Fruit fly (Drosophila melanogaster): Measurements from ENCODE around the gene Hsp26.
A peak's percentile ranks its signal among the peaks of the same experiment; 100 is the strongest.

Gene Hsp26

DNA sequence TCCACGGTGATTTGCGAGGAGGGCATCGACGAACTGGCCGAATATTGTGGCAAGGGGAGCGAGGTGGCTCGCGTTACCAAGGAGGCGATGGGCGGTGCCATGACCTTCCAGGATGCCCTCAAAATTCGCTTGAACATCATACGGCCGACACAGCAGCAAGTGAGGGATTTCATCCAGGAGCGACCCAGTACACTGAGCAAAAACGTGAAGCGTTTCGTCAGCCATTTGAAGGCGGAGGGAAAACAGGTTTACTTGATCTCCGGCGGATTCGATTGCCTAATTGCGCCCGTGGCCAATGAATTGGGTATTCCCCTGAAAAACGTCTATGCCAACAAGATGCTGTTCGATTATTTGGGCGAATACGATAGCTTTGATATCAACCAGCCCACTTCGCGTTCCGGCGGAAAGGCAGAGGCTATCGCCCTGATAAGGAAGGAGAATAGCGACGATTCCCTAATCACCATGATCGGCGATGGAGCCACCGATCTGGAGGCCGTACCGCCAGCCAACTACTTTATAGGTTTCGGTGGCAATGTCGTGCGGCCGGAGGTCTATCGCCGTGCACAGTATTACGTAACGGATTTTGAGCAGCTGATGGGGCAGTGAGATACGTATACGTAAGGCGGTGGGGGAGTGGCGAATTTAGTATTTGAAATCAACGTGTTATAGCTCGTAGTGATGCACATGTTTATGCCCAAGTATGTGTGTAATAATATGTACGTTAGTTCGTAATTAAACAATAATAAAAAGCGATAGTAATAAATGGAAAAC lies 46.7 kb upstream of the Hsp26 start (continued):
- TF ChIP-seq Hr51 (GFP tag; optimal IDR thresholded peaks at IDR 0.05) = peak in 1 of 2 experiments; percentile 0
- no peak for TF ChIP-seq CG17186 (GFP tag; optimal IDR thresholded peaks at IDR 0.05)
- TF ChIP-seq CG34376 (GFP tag; optimal IDR thresholded peaks at IDR 0.05) = peak; percentile 57
- no peak for TF ChIP-seq CG4328 (GFP tag; optimal IDR thresholded peaks at IDR 0.05)
- peak; percentile 79 for TF ChIP-seq sug (tag; optimal IDR thresholded peaks at IDR 0.05)
- TF ChIP-seq BEAF-32 (GFP tag; optimal IDR thresholded peaks at IDR 0.05) = peak; percentile 8
- TF ChIP-seq Med (GFP tag) = peak; percentile 69
- TF ChIP-seq YL-1 (GFP tag; optimal IDR thresholded peaks at IDR 0.05) = no peak
- peak; percentile 4 for TF ChIP-seq abd-A (tag; optimal IDR thresholded peaks at IDR 0.05)
- no peak for TF ChIP-seq trem (tag; optimal IDR thresholded peaks at IDR 0.05)
- no peak for TF ChIP-seq fd3F (GFP tag; optimal IDR thresholded peaks at IDR 0.05)
- TF ChIP-seq CG14860 (GFP tag; IDR thresholded peaks at IDR 0.05; ENCODE audit: partially characterized antibody) = no peak
- TF ChIP-seq MESR4 (GFP tag; optimal IDR thresholded peaks at IDR 0.05) = peak; percentile 38
- no peak for TF ChIP-seq CG17612 (GFP tag; IDR thresholded peaks at IDR 0.05)
- TF ChIP-seq Stat92E (GFP tag; optimal IDR thresholded peaks at IDR 0.05) = no peak

dm6 chr3L:9422636-9423419 lies 45.6 kb upstream of the Hsp26 start, which contains the start of gene aay:
aay (plus strand) TSS chr3L:9423253.
- TF ChIP-seq Gug (GFP tag; IDR thresholded peaks at IDR 0.05) = peak; percentile 97
- TF ChIP-seq Drgx (GFP tag; IDR thresholded peaks at IDR 0.05) = peak; percentile 98
- TF ChIP-seq wek (GFP tag; optimal IDR thresholded peaks at IDR 0.05) = peak; percentile 92
- TF ChIP-seq CG17328 (GFP tag; IDR thresholded peaks at IDR 0.05) = peak; percentile 99
- TF ChIP-seq CG6765 (GFP tag; optimal IDR thresholded peaks at IDR 0.05) = peak; percentile 98
- TF ChIP-seq amos (GFP tag; IDR thresholded peaks at IDR 0.05; ENCODE audit: partially characterized antibody) = no peak
- peak; percentile 97 for TF ChIP-seq tio (GFP tag; optimal IDR thresholded peaks at IDR 0.05)
- peak; percentile 95 for TF ChIP-seq Ets97D (GFP tag; optimal IDR thresholded peaks at IDR 0.05)
- no peak for TF ChIP-seq hth (optimal IDR thresholded peaks at IDR 0.05)
- peak; percentile 97 for TF ChIP-seq tup (GFP tag; optimal IDR thresholded peaks at IDR 0.05)
- TF ChIP-seq kay (GFP tag; optimal IDR thresholded peaks at IDR 0.05) = peak; percentile 98
- TF ChIP-seq CG6683 (GFP tag; optimal IDR thresholded peaks at IDR 0.05) = peak; percentile 97
- TF ChIP-seq Mad (GFP tag; optimal IDR thresholded peaks at IDR 0.05) = peak; percentile 99
- TF ChIP-seq Optix (GFP tag; IDR thresholded peaks at IDR 0.05) = peak; percentile 95
- peak; percentile 99 for TF ChIP-seq zfh1 (GFP tag; IDR thresholded peaks at IDR 0.05)
- TF ChIP-seq Oli (tag; optimal IDR thresholded peaks at IDR 0.05) = peak; percentile 99
- TF ChIP-seq CG34422 (GFP tag; IDR thresholded peaks at IDR 0.05) = peak; percentile 98
- peak; percentile 92 for TF ChIP-seq CG10274 (GFP tag; optimal IDR thresholded peaks at IDR 0.05)
- TF ChIP-seq Poxn (GFP tag; IDR thresholded peaks at IDR 0.05) = peak; percentile 90
- TF ChIP-seq CG11398 (GFP tag; optimal IDR thresholded peaks at IDR 0.05) = peak; percentile 95
- TF ChIP-seq CG5180 (GFP tag; optimal IDR thresholded peaks at IDR 0.05) = peak; percentile 93
- peak; percentile 91 for TF ChIP-seq CG11560 (tag; IDR thresholded peaks at IDR 0.05)
- peak; percentile 98 for TF ChIP-seq CG3407 (GFP tag; optimal IDR thresholded peaks at IDR 0.05)
- TF ChIP-seq CG3847 (GFP tag; IDR thresholded peaks at IDR 0.05) = peak; percentile 98
- peak; percentile 97 for TF ChIP-seq tx (GFP tag; optimal IDR thresholded peaks at IDR 0.05)
- TF ChIP-seq Myb (GFP tag; optimal IDR thresholded peaks at IDR 0.05) = peak; percentile 86
- TF ChIP-seq Rfx (GFP tag; IDR thresholded peaks at IDR 0.05) = peak; percentile 99
- peak; percentile 98 for TF ChIP-seq fd3F (GFP tag; optimal IDR thresholded peaks at IDR 0.05)
- peak; percentile 99 for TF ChIP-seq CG10267 (tag; optimal IDR thresholded peaks at IDR 0.05)
- peak; percentile 99 for TF ChIP-seq CG31441 (GFP tag; IDR thresholded peaks at IDR 0.05)
- TF ChIP-seq esg (GFP tag; conservative IDR thresholded peaks at IDR 0.05) = peak; percentile 98
- peak; percentile 94 for TF ChIP-seq B-H2 (GFP tag; optimal IDR thresholded peaks at IDR 0.05)
- peak; percentile 97 for TF ChIP-seq ap (GFP tag; IDR thresholded peaks at IDR 0.05)
